Worm (Caenorhabditis elegans): ENCODE results near the gene nhr-119.

- TF ChIP-seq nfya-1 (tag; optimal IDR thresholded peaks at IDR 0.05) (no peak), ama-1 (optimal IDR thresholded peaks at IDR 0.05) (no peak), fkh-10 (GFP tag; optimal IDR thresholded peaks at IDR 0.05) (no peak), dve-1 (tag; optimal IDR thresholded peaks at IDR 0.05) (no peak), tbx-2 (tag; optimal IDR thresholded peaks at IDR 0.05) (no peak), pha-2 (tag; optimal IDR thresholded peaks at IDR 0.05) (no peak), ceh-34 (tag; optimal IDR thresholded peaks at IDR 0.05) (no peak), ceh-30 (tag; optimal IDR thresholded peaks at IDR 0.05) (no peak), ref-2 (tag; optimal IDR thresholded peaks at IDR 0.05) (no peak), C08G9.2 (tag; optimal IDR thresholded peaks at IDR 0.05) (no peak), mec-3 (tag; optimal IDR thresholded peaks at IDR 0.05; ENCODE audit: borderline replicate concordance) (no peak), ahr-1 (tag; optimal IDR thresholded peaks at IDR 0.05) (no peak), ceh-14 (tag; optimal IDR thresholded peaks at IDR 0.05) (no peak)
Measured at ce11 chrII:2751278-2751677, 49.1 kb downstream of the nhr-119 start.

Data from whole organism, late embryonic.